Worm (Caenorhabditis elegans): Measurements from ENCODE around the gene B0238.15.

- no peak for TF ChIP-seq mxl-3 (GFP tag; optimal IDR thresholded peaks at IDR 0.05)
- no peak for TF ChIP-seq nhr-11 (tag; optimal IDR thresholded peaks at IDR 0.05)
- peak; percentile 69 for TF ChIP-seq nhr-28 (tag; optimal IDR thresholded peaks at IDR 0.05)
- TF ChIP-seq ztf-11 (tag; optimal IDR thresholded peaks at IDR 0.05), result no peak
- no peak for TF ChIP-seq arid-1 (GFP tag; conservative IDR thresholded peaks at IDR 0.05)
- TF ChIP-seq nhr-76 (tag; optimal IDR thresholded peaks at IDR 0.05), result no peak
- no peak for TF ChIP-seq R02D3.7 (tag; optimal IDR thresholded peaks at IDR 0.05)
Observed at ce11 chrV:5237116-5237515, 2.9 kb upstream of the B0238.15 start, which contains the start of gene cest-35.2.
